Worm (Caenorhabditis elegans): ENCODE measurements around the gene R09D1.14.
"Not testable (repeated sequence)": the region's sequence is repeated elsewhere in the genome, so short reads cannot be mapped to it uniquely, and the experiment has no call there.

Gene R09D1.14

DNA sequence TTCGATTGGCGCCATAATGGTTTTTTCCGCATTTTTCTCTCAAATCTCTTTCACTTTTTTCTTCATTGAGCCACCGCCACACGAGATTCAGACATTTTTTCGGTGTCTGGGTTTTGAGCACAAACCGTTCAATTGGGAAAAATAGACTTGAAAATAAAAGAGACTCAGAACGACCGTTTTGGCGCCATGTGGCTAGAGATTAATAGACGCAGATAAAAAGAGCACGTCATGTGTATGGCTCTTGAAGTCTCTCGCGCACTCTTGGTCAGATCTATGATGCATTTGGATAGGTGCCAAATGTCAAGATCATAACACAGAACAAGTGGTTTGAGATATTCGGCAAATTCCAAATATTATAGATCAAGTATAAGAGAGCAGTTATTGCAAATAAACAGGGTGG lies 22.1 kb upstream of the R09D1.14 start:
- TF ChIP-seq W03F9.2 (tag; optimal IDR thresholded peaks at IDR 0.05), result no peak
- TF ChIP-seq dao-5 (tag; optimal IDR thresholded peaks at IDR 0.05), result no peak
- TF ChIP-seq him-1 (tag; optimal IDR thresholded peaks at IDR 0.05), result no peak

DNA sequence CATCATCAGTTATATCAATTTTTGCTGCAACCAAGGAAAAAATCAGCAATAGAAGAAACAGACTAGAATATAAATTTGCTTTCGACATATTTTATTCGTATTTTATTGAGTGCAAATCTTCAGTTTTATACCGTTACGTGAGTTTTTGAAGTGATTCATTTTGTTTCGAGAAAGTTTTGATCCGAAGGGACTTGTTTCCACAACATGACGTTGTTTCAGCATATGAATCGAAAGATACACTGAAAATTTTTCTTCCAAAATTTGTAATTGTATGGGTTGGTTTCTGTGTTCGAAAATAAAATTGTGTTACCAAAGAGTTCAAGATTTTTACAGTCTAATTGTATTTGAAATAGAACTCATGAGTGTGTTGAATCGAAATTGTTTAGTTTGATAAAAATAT lies 20.6 kb upstream of the R09D1.14 start, which contains the start of gene T19H5.7:
Gene T19H5.7, minus strand, starts transcription at position 101 of the 400 bp plus-strand sequence.
- no peak for TF ChIP-seq dao-5 (tag; optimal IDR thresholded peaks at IDR 0.05)
- TF ChIP-seq W03F9.2 (tag; optimal IDR thresholded peaks at IDR 0.05), result no peak
- TF ChIP-seq him-1 (tag; optimal IDR thresholded peaks at IDR 0.05), result no peak

- no peak for TF ChIP-seq W03F9.2 (tag; optimal IDR thresholded peaks at IDR 0.05)
- TF ChIP-seq dao-5 (tag; optimal IDR thresholded peaks at IDR 0.05), result no peak
- TF ChIP-seq him-1 (tag; optimal IDR thresholded peaks at IDR 0.05), result no peak
Measured at ce11 chrII:9477567-9477966, 18.2 kb upstream of the R09D1.14 start, which contains the start of gene chil-27. Gene chil-27 (plus strand): TSS chrII:9477867.

ce11 chrII:9474367-9475105 lies 15.2 kb upstream of the R09D1.14 start, which contains the start of the genes chil-25 and chil-26:
Gene chil-25 (minus strand): TSS chrII:9474467.
Gene chil-26 (plus strand): TSS chrII:9475055.
- no peak for TF ChIP-seq him-1 (tag; optimal IDR thresholded peaks at IDR 0.05)
- TF ChIP-seq dao-5 (tag; optimal IDR thresholded peaks at IDR 0.05), result no peak
- TF ChIP-seq W03F9.2 (tag; optimal IDR thresholded peaks at IDR 0.05), result no peak

DNA sequence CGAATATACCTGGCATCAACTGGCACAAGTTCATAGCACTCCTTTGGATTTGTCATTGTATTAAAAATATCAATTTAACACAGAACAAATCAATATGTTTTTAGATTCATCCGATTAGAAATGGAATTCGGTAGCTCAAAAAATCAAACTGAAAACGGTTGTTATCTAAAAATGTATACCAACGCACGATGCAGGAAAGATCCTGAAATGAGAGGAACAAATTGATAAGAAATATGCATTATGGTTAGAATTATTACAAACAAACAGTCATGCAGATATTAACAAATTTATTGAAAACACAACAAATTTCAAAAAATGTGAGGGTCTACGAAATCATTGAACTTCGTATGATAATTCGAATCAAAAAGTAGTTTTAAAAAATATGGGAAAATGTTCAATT lies 10.7 kb upstream of the R09D1.14 start, which contains the start of gene T19H5.6:
Gene T19H5.6, minus strand, starts transcription at position 195 of the 400 bp plus-strand sequence.
- TF ChIP-seq dao-5 (tag; optimal IDR thresholded peaks at IDR 0.05), result no peak
- TF ChIP-seq W03F9.2 (tag; optimal IDR thresholded peaks at IDR 0.05), result no peak
- no peak for TF ChIP-seq him-1 (tag; optimal IDR thresholded peaks at IDR 0.05)

- no peak for TF ChIP-seq dao-5 (tag; optimal IDR thresholded peaks at IDR 0.05)
- no peak for TF ChIP-seq W03F9.2 (tag; optimal IDR thresholded peaks at IDR 0.05)
- no peak for TF ChIP-seq him-1 (tag; optimal IDR thresholded peaks at IDR 0.05)
Measured at ce11 chrII:9468414-9468813, 9.1 kb upstream of the R09D1.14 start, which contains the start of gene chil-23. Gene chil-23 (minus strand): TSS chrII:9468611.

ce11 chrII:9466095-9466494 lies 6.7 kb upstream of the R09D1.14 start, which contains the start of gene chil-22:
Gene chil-22 (minus strand): TSS chrII:9466195.
- TF ChIP-seq dao-5 (tag; optimal IDR thresholded peaks at IDR 0.05), result no peak
- no peak for TF ChIP-seq him-1 (tag; optimal IDR thresholded peaks at IDR 0.05)
- no peak for TF ChIP-seq W03F9.2 (tag; optimal IDR thresholded peaks at IDR 0.05)

- TF ChIP-seq dao-5, him-1, W03F9.2 (tag; optimal IDR thresholded peaks at IDR 0.05): not testable (repeated sequence)
Measured at ce11 chrII:9461881-9462280, 2.5 kb upstream of the R09D1.14 start, which contains the start of gene chil-21. Gene chil-21 (minus strand): TSS chrII:9461981.

DNA sequence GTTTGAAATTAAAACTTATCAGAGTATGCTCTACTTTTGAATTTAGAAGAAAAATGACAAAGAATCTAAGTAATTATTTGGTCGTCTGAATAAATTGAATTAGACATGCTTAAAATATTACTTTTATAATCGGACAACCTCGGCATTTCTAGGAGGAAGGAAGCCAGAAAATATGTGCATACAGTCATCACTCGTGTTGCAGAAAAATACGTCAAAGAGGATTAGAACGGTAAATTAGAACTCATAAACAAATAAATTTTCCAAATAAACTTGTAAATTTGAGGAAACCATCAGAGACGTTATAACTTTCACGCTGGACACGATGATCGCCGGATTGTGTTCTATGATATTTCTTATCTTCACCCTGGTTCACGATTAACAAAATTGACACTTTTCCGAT lies 5.1 kb downstream of the R09D1.14 start, which contains the start of gene chil-19:
Gene chil-19, minus strand, starts transcription at position 101 of the 400 bp plus-strand sequence.
- TF ChIP-seq dao-5 (tag; optimal IDR thresholded peaks at IDR 0.05) (no peak), W03F9.2 (tag; optimal IDR thresholded peaks at IDR 0.05) (no peak), him-1 (tag; optimal IDR thresholded peaks at IDR 0.05) (no peak)

- TF ChIP-seq W03F9.2, him-1, dao-5 (tag; optimal IDR thresholded peaks at IDR 0.05): not testable (repeated sequence)
Measured at ce11 chrII:9452172-9452571, 7.2 kb downstream of the R09D1.14 start, which contains the start of gene R09D1.12. Gene R09D1.12 (minus strand): TSS chrII:9452272.

- no peak for TF ChIP-seq dao-5 (tag; optimal IDR thresholded peaks at IDR 0.05)
- no peak for TF ChIP-seq him-1 (tag; optimal IDR thresholded peaks at IDR 0.05)
- no peak for TF ChIP-seq W03F9.2 (tag; optimal IDR thresholded peaks at IDR 0.05)
Measured at ce11 chrII:9447965-9448364, 11.4 kb downstream of the R09D1.14 start, which contains the start of gene chil-18. Gene chil-18 (plus strand): TSS chrII:9448265.

ce11 chrII:9445368-9445767 lies 14.0 kb downstream of the R09D1.14 start, which contains the start of gene R09D1.13:
Gene R09D1.13 (minus strand): TSS chrII:9445468.
- TF ChIP-seq W03F9.2 (tag; optimal IDR thresholded peaks at IDR 0.05) (no peak), dao-5 (tag; optimal IDR thresholded peaks at IDR 0.05) (no peak), him-1 (tag; optimal IDR thresholded peaks at IDR 0.05) (no peak)

DNA sequence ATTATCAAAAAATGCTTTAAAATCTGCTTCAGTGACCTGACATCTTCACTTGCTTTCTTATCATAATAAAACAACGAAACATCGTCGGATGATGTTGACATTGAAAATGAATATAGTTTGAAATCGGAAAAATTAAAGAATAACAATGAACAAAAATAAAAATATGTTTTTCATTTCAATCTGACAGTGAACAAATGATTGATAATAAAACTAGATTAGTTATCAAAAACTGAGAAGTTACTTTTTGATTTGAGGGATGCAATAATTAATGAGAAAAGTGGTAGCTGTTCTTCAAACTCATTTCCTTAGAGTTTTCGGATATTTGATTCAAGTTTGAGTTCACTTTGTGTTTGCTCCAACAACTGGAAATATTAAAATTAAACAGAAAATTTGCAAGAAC lies 15.8 kb downstream of the R09D1.14 start, which contains the start of gene chil-15:
Gene chil-15, minus strand, starts transcription at position 101 of the 400 bp plus-strand sequence.
- TF ChIP-seq him-1 (tag; optimal IDR thresholded peaks at IDR 0.05) (no peak), W03F9.2 (tag; optimal IDR thresholded peaks at IDR 0.05) (no peak), dao-5 (tag; optimal IDR thresholded peaks at IDR 0.05) (no peak)

- TF ChIP-seq him-1 (tag; optimal IDR thresholded peaks at IDR 0.05), result no peak
- no peak for TF ChIP-seq dao-5 (tag; optimal IDR thresholded peaks at IDR 0.05)
- TF ChIP-seq W03F9.2 (tag; optimal IDR thresholded peaks at IDR 0.05), result no peak
Measured at ce11 chrII:9441838-9442237, 17.5 kb downstream of the R09D1.14 start, which contains the start of gene chil-16. Gene chil-16 (minus strand): TSS chrII:9441938.

Data from whole organism, L4/young adult.